Fruit fly (Drosophila melanogaster): ENCODE measurements around the gene CG43342.
A peak's percentile ranks its signal among the peaks of the same experiment; 100 is the strongest.

Gene CG43342

DNA sequence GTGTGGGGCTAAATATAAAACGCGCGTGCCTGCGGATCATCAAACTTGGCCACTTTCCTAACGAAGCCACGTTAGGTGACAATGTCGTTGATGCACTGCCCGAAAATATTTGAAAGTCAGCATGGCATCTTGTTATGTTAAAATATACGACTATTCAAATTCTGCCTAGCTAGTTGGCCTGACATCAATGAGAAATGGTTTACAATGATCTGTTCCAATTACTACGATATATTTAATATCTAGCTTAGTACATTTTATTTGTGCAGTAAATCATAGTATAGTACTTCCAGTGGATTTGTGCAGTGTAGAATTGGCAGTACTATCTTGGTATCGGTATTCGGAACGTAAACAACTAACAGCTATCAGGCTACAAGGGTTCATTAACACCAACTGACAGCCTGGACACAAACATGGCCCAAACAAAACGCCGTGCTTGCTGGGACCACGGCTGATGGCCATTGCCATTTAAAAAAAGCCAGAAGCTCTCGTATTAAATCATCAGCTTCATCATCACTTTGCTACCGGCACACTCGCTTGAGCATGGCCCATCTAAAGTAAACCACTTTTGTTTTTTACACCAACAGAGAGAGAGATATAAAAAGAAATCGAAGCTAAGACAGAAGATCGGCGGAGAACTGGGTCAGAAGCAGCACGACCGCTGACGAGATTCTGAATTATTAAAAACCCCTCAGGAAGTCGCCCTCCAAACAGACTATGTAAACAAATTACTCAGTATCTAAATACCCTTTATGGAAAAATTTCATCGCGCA, 14.5 kb downstream of the CG43342 start (continued):
- TF ChIP-seq CG4318 (GFP tag; optimal IDR thresholded peaks at IDR 0.05): peak; percentile 27
- 0 out of 3 replicates have a peak, but pooled peaks have one; percentile 24 for TF ChIP-seq CG6163 (GFP tag; IDR thresholded peaks at IDR 0.05)
- peak; percentile 14 for TF ChIP-seq achi (GFP tag; optimal IDR thresholded peaks at IDR 0.05)
- TF ChIP-seq CG32006 (GFP tag; optimal IDR thresholded peaks at IDR 0.05): peak; percentile 58
- no peak for TF ChIP-seq CG16779 (tag; optimal IDR thresholded peaks at IDR 0.05)
- TF ChIP-seq Hr4 (GFP tag; optimal IDR thresholded peaks at IDR 0.05): peak; percentile 45
- no peak for TF ChIP-seq CG9139 (GFP tag; optimal IDR thresholded peaks at IDR 0.05)
- TF ChIP-seq Blimp-1 (GFP tag; optimal IDR thresholded peaks at IDR 0.05): peak; percentile 27
- no peak for TF ChIP-seq CG11294 (GFP tag; IDR thresholded peaks at IDR 0.05)
- no peak for TF ChIP-seq Smox (GFP tag; optimal IDR thresholded peaks at IDR 0.05)

DNA sequence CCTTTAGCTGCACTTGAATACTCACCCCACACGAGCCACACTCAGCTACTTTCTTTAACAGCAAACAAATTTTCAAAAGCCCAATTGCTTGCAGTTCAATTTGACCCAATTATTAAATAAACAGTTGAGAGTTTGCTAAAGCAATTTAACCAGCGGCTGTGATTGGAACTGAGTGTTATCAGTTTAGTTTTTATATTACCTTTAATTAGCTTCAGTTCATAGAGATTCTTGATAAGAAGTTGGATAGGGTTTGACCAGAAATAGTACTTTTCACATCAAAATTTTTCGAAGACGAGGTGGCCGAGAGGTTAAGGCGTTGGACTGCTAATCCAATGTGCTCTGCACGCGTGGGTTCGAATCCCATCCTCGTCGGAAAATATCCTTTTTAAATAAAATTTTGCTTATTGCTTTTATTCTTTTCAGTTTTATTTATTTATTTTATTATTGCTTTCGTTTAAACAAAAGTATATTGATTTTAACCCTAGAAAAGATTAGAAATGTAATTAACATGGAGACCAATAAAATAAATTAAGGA, 15.2 kb downstream of the CG43342 start:
- TF ChIP-seq fd85E (GFP tag; optimal IDR thresholded peaks at IDR 0.05) (no peak), fkh (GFP tag; optimal IDR thresholded peaks at IDR 0.05) (peak; percentile 18)

DNA sequence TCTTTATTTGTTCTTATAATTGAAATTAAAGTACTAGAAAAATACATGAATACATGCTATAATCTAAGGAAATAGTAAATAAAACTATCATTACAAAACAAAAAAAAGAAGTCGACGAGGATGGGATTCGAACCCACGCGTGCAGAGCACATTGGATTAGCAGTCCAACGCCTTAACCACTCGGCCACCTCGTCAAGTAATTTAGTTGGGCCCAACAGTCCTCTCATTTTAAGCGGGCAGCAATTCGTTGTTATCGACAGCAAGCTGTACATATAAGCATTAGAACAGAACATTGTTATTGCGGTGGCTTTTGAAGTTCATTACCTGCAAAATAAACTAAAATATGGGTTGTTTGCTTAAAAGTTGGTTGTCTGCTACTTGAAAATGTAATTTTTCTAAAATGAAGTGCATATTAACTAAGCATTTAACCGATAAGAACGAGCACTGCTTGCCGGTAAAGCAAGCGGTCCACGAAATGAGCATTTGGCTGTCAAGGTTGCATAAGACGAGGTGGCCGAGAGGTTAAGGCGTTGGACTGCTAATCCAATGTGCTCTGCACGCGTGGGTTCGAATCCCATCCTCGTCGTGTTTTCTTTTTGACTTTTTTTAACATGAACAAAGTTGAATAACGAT, 16.0 kb downstream of the CG43342 start:
- no peak for TF ChIP-seq CG4318 (GFP tag; optimal IDR thresholded peaks at IDR 0.05)
- TF ChIP-seq vri (GFP tag; optimal IDR thresholded peaks at IDR 0.05): peak; percentile 93
- peak; percentile 69 for TF ChIP-seq Eip78C (GFP tag)

DNA sequence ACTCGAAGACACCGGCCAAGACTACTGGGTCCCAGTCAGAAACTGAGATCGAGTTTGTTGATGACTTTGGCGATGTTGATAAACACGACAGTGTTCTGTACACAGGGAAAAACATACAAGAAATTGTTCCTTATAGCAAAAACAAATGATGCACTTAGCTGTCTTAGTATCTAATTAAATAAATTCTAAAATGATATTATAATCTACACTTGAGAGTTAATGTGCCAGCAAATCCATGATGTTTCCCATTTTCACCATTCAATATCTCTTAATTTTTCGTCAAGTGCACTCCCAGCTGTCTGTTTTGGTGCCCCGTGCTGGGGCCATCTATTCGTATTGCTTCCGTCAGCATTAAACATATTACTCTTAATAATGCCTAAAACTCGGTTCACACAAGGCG, 19.1 kb downstream of the CG43342 start:
- no peak; the same call in none of the 3 replicates for TF ChIP-seq CG6163 (GFP tag; IDR thresholded peaks at IDR 0.05)
- TF ChIP-seq lz (GFP tag; optimal IDR thresholded peaks at IDR 0.05): no peak
- TF ChIP-seq CG3032 (tag; optimal IDR thresholded peaks at IDR 0.05): peak; percentile 50
- no peak for TF ChIP-seq fd85E (GFP tag; optimal IDR thresholded peaks at IDR 0.05)
- TF ChIP-seq OdsH (GFP tag; optimal IDR thresholded peaks at IDR 0.05): no peak
- TF ChIP-seq CG11762 (GFP tag; optimal IDR thresholded peaks at IDR 0.05; ENCODE audit: insufficient read depth): peak; percentile 7
- TF ChIP-seq CG8632 (GFP tag; optimal IDR thresholded peaks at IDR 0.05): no peak
- no peak for TF ChIP-seq CG6276 (GFP tag; optimal IDR thresholded peaks at IDR 0.05)
- TF ChIP-seq Met (GFP tag; optimal IDR thresholded peaks at IDR 0.05): no peak
- TF ChIP-seq dsx (GFP tag; optimal IDR thresholded peaks at IDR 0.05; ENCODE audit: poor library complexity, severe bottlenecking): peak; percentile 5
- no peak for TF ChIP-seq Hr39 (GFP tag; optimal IDR thresholded peaks at IDR 0.05)
- peak; percentile 1 for TF ChIP-seq CG8319 (GFP tag; optimal IDR thresholded peaks at IDR 0.05)
- TF ChIP-seq Eip93F (GFP tag; optimal IDR thresholded peaks at IDR 0.05): no peak
- peak; percentile 72 for TF ChIP-seq eg (GFP tag; IDR thresholded peaks at IDR 0.05)
- TF ChIP-seq CG7368 (GFP tag; optimal IDR thresholded peaks at IDR 0.05): peak; percentile 8
- TF ChIP-seq CG6854 (GFP tag; optimal IDR thresholded peaks at IDR 0.05): no peak
- TF ChIP-seq vri (GFP tag; optimal IDR thresholded peaks at IDR 0.05): no peak
- peak; percentile 44 for TF ChIP-seq achi (GFP tag; optimal IDR thresholded peaks at IDR 0.05)
- TF ChIP-seq CG8119 (GFP tag; IDR thresholded peaks at IDR 0.05): peak; percentile 64
- TF ChIP-seq CG4318 (GFP tag; optimal IDR thresholded peaks at IDR 0.05): peak; percentile 53
- TF ChIP-seq Gug (GFP tag; IDR thresholded peaks at IDR 0.05): peak; percentile 62; the same call in 1 of the 2 replicates
- no peak for TF ChIP-seq CG10669 (GFP tag; optimal IDR thresholded peaks at IDR 0.05)
- peak; percentile 76 for TF ChIP-seq CG32006 (GFP tag; optimal IDR thresholded peaks at IDR 0.05)
- peak; percentile 76 for TF ChIP-seq CG15336 (GFP tag; IDR thresholded peaks at IDR 0.05)
- TF ChIP-seq CG10631 (GFP tag; optimal IDR thresholded peaks at IDR 0.05): peak; percentile 47
- TF ChIP-seq pdm3 (GFP tag; optimal IDR thresholded peaks at IDR 0.05): peak; percentile 44
- TF ChIP-seq Smox (GFP tag; optimal IDR thresholded peaks at IDR 0.05): no peak
- TF ChIP-seq salr (GFP tag; optimal IDR thresholded peaks at IDR 0.05): peak in 1 of 2 experiments; percentile 35
- peak; percentile 42 for TF ChIP-seq Lpt (GFP tag; optimal IDR thresholded peaks at IDR 0.05)
- no peak for TF ChIP-seq ss (GFP tag; optimal IDR thresholded peaks at IDR 0.05)
- no peak for TF ChIP-seq spab (GFP tag; optimal IDR thresholded peaks at IDR 0.05)
- TF ChIP-seq acj6 (GFP tag; optimal IDR thresholded peaks at IDR 0.05): peak; percentile 48
- no peak for TF ChIP-seq Eip75B (GFP tag; optimal IDR thresholded peaks at IDR 0.05)
- TF ChIP-seq Sox15 (GFP tag; optimal IDR thresholded peaks at IDR 0.05): no peak
- TF ChIP-seq CG31627 (GFP tag; optimal IDR thresholded peaks at IDR 0.05): no peak
